Fruit fly (Drosophila melanogaster) whole organism, embryonic: ENCODE measurements around the gene Helz.

Experiments used
- ATbp ChIP-seq: fragments of 200-800 bp; sonication (Bioruptor generic); optimal IDR thresholded peaks from 2 replicates; lab custom pipeline; 2017; ENCODE audit warnings: missing biosample characterization, mild to moderate bottlenecking, missing genetic modification characterization, missing genetic modification reagents
- Atf3 ChIP-seq: fragments of 200-800 bp; sonication (Bioruptor generic); optimal IDR thresholded peaks from 3 replicates; lab custom pipeline; 2016; ENCODE audit warnings: missing biosample characterization, missing genetic modification characterization
- B-H1 ChIP-seq: fragments of 200-800 bp; sonication (Bioruptor generic); IDR thresholded peaks from 3 replicates; pipeline ENCODE4 v1.3.6; 2022; ENCODE audit warnings: missing biosample characterization, missing genetic modification characterization
- BtbVII ChIP-seq: fragments of 200-800 bp; sonication (Bioruptor generic); optimal IDR thresholded peaks from 3 replicates; lab custom pipeline; 2017; ENCODE audit warnings: missing biosample characterization, mild to moderate bottlenecking, missing genetic modification characterization
- Bteb2 ChIP-seq: fragments of 200-800 bp; sonication (Bioruptor generic); optimal IDR thresholded peaks from 2 replicates; lab custom pipeline; 2016; ENCODE audit warnings: missing biosample characterization, missing genetic modification characterization
- CG11696 ChIP-seq: fragments of 200-800 bp; sonication (Bioruptor generic); IDR thresholded peaks from 2 replicates; pipeline ENCODE4 v1.3.6; 2022; ENCODE audit warnings: missing biosample characterization, missing genetic modification characterization
- CG1233 ChIP-seq: fragments of 200-800 bp; sonication (Bioruptor generic); optimal IDR thresholded peaks from 4 replicates; lab custom pipeline; 2018; ENCODE audit warnings: missing biosample characterization, mild to moderate bottlenecking, missing genetic modification characterization
- CG13424 ChIP-seq: fragments of 200-800 bp; sonication (Bioruptor generic); optimal IDR thresholded peaks from 2 replicates; lab custom pipeline; 2019; ENCODE audit warnings: missing biosample characterization, mild to moderate bottlenecking, missing genetic modification characterization, moderate library complexity
- CG16863 ChIP-seq: fragments of 200-800 bp; sonication (Bioruptor generic); optimal IDR thresholded peaks from 3 replicates; lab custom pipeline; 2016; ENCODE audit warnings: missing biosample characterization, missing genetic modification characterization
- CG17829 ChIP-seq: fragments of 200-800 bp; optimal IDR thresholded peaks from 2 replicates; lab custom pipeline; 2019; ENCODE audit warnings: missing biosample characterization, mild to moderate bottlenecking, missing genetic modification characterization, moderate library complexity
- CG30403 ChIP-seq: fragments of 200-800 bp; sonication (Bioruptor generic); optimal IDR thresholded peaks from 3 replicates; lab custom pipeline; 2016; ENCODE audit warnings: missing biosample characterization, missing genetic modification characterization
- CG30431 ChIP-seq: fragments of 200-800 bp; sonication (Bioruptor generic); optimal IDR thresholded peaks from 2 replicates; lab custom pipeline; 2017; ENCODE audit warnings: missing biosample characterization, missing genetic modification characterization
- CG31365 ChIP-seq: fragments of 200-800 bp; sonication (Bioruptor generic); optimal IDR thresholded peaks from 2 replicates; lab custom pipeline; 2018; ENCODE audit warnings: missing biosample characterization, mild to moderate bottlenecking, missing genetic modification characterization
- CG3281 ChIP-seq: fragments of 200-800 bp; sonication (Bioruptor generic); optimal IDR thresholded peaks from 3 replicates; lab custom pipeline; 2017; ENCODE audit warnings: missing biosample characterization, mild to moderate bottlenecking, missing genetic modification characterization
- CG33557 ChIP-seq: fragments of 200-800 bp; sonication (Bioruptor generic); optimal IDR thresholded peaks from 2 replicates; lab custom pipeline; 2019; ENCODE audit warnings: missing biosample characterization, mild to moderate bottlenecking, missing genetic modification characterization, moderate library complexity
- CG7963 ChIP-seq: fragments of 200-800 bp; sonication (Bioruptor generic); IDR thresholded peaks from 3 replicates; pipeline ENCODE4 v1.3.6; 2022; ENCODE audit warnings: missing biosample characterization, missing genetic modification characterization; ENCODE audit not compliant: partially characterized antibody
- CHES-1-like ChIP-seq: fragments of 200-800 bp; sonication (Bioruptor generic); optimal IDR thresholded peaks from 2 replicates; lab custom pipeline; 2016; ENCODE audit warnings: missing biosample characterization, missing genetic modification characterization
- Camta ChIP-seq: fragments of 200-800 bp; sonication (Bioruptor generic); optimal IDR thresholded peaks from 2 replicates; lab custom pipeline; 2016; ENCODE audit warnings: missing biosample characterization, missing genetic modification characterization
- Dek ChIP-seq: fragments of 200-800 bp; sonication (Bioruptor generic); optimal IDR thresholded peaks from 3 replicates; lab custom pipeline; 2019; ENCODE audit warnings: missing biosample characterization, mild to moderate bottlenecking, missing genetic modification characterization, moderate library complexity
- Dll ChIP-seq: fragments of 200-800 bp; sonication (Bioruptor generic); IDR thresholded peaks from 4 replicates; pipeline ENCODE4 v1.3.6; 2022; ENCODE audit warnings: missing biosample characterization, missing genetic modification characterization; ENCODE audit not compliant: partially characterized antibody
- HLH54F ChIP-seq: fragments of 200-800 bp; sonication (Bioruptor generic); optimal IDR thresholded peaks from 3 replicates; lab custom pipeline; 2016; ENCODE audit warnings: missing biosample characterization, missing genetic modification characterization
- HmgD ChIP-seq: fragments of 200-800 bp; sonication (Bioruptor generic); optimal IDR thresholded peaks from 3 replicates; lab custom pipeline; 2016; ENCODE audit warnings: missing biosample characterization, missing genetic modification characterization
- Neu2 ChIP-seq: fragments of 200-800 bp; sonication (Bioruptor generic); optimal IDR thresholded peaks from 3 replicates; lab custom pipeline; 2016; ENCODE audit warnings: missing biosample characterization, missing genetic modification characterization, borderline replicate concordance
- NfI ChIP-seq: fragments of 200-800 bp; sonication (Bioruptor generic); optimal IDR thresholded peaks from 3 replicates; lab custom pipeline; 2018; ENCODE audit warnings: missing biosample characterization, mild to moderate bottlenecking, missing genetic modification characterization, moderate library complexity
- Rfx ChIP-seq: fragments of 200-800 bp; sonication (Bioruptor generic); IDR thresholded peaks from 2 replicates; pipeline ENCODE4 v1.3.6; 2022; ENCODE audit warnings: missing biosample characterization, missing genetic modification characterization
- Sin3A ChIP-seq: fragments of >200 bp; optimal IDR thresholded peaks from 2 replicates; lab custom pipeline; 2018
- Taf1 ChIP-seq: fragments of 200-800 bp; sonication (Bioruptor generic); IDR thresholded peaks from 2 replicates; pipeline ENCODE4 v1.3.6; 2022; ENCODE audit warnings: missing biosample characterization, missing genetic modification characterization
- Trl ChIP-seq, 3 experiments: fragments of >200 bp in 2 of 3; fragments of 200-800 bp in 1 of 3; sonication (Bioruptor generic) in 1 of 3; optimal IDR thresholded peaks; 2 replicates in 1 of 3; 3 replicates in 2 of 3; lab custom pipeline; 2016 to 2017; ENCODE audit warnings: missing biosample characterization in 1 of 3, missing genetic modification characterization in 1 of 3
- Vsx1 ChIP-seq: fragments of 200-800 bp; sonication (Bioruptor generic); optimal IDR thresholded peaks from 2 replicates; lab custom pipeline; 2017; ENCODE audit warnings: missing biosample characterization, mild to moderate bottlenecking, missing genetic modification characterization, missing genetic modification reagents
- bsh ChIP-seq, 2 experiments: fragments of 200-800 bp; sonication (Bioruptor generic); optimal IDR thresholded peaks; 2 replicates each; lab custom pipeline; 2017 to 2018; ENCODE audit warnings: mild to moderate bottlenecking in 2 of 2, missing biosample characterization in 2 of 2, missing genetic modification characterization in 2 of 2, moderate library complexity in 1 of 2
- cas ChIP-seq: fragments of 200-800 bp; sonication (Bioruptor generic); IDR thresholded peaks from 2 replicates; pipeline ENCODE4 v1.3.6; 2022; ENCODE audit warnings: missing biosample characterization, missing genetic modification characterization
- chinmo ChIP-seq: fragments of 200-800 bp; sonication (Bioruptor generic); IDR thresholded peaks from 4 replicates; pipeline ENCODE4 v1.3.6; 2022; ENCODE audit warnings: missing biosample characterization, missing genetic modification characterization; ENCODE audit not compliant: partially characterized antibody
- corto ChIP-seq: fragments of 200-800 bp; sonication (Bioruptor generic); optimal IDR thresholded peaks from 2 replicates; lab custom pipeline; 2016; ENCODE audit warnings: missing biosample characterization, mild to moderate bottlenecking, missing genetic modification characterization, moderate library complexity
- dmrt99B ChIP-seq: fragments of 200-800 bp; sonication (Bioruptor generic); optimal IDR thresholded peaks from 2 replicates; lab custom pipeline; 2018; ENCODE audit warnings: missing biosample characterization, mild to moderate bottlenecking, missing genetic modification characterization, moderate library complexity
- gsb ChIP-seq: fragments of 200-800 bp; sonication (Bioruptor generic); IDR thresholded peaks from 2 replicates; pipeline ENCODE4 v1.3.6; 2022; ENCODE audit warnings: missing biosample characterization, missing genetic modification characterization
- ham ChIP-seq: fragments of 200-800 bp; sonication (Bioruptor generic); IDR thresholded peaks from 2 replicates; pipeline ENCODE4 v1.3.6; 2022; ENCODE audit warnings: missing biosample characterization, missing genetic modification characterization
- ken ChIP-seq: fragments of 200-800 bp; sonication (Bioruptor generic); IDR thresholded peaks from 3 replicates; pipeline ENCODE4 v1.3.6; 2022; ENCODE audit warnings: missing biosample characterization, missing genetic modification characterization
- mirr ChIP-seq: fragments of 200-800 bp; sonication (Bioruptor generic); optimal IDR thresholded peaks from 3 replicates; lab custom pipeline; 2018; ENCODE audit warnings: missing biosample characterization, mild to moderate bottlenecking, missing genetic modification characterization
- ranshi ChIP-seq: fragments of 200-800 bp; sonication (Bioruptor generic); IDR thresholded peaks from 2 replicates; pipeline ENCODE4 v1.3.6; 2022; ENCODE audit warnings: missing biosample characterization, missing genetic modification characterization
- salm ChIP-seq: fragments of 200-800 bp; sonication (Bioruptor generic); optimal IDR thresholded peaks from 2 replicates; lab custom pipeline; 2018; ENCODE audit warnings: missing biosample characterization, mild to moderate bottlenecking, missing genetic modification characterization
- sd ChIP-seq: fragments of 200-800 bp; sonication (Bioruptor generic); optimal IDR thresholded peaks from 3 replicates; lab custom pipeline; 2018; ENCODE audit warnings: missing biosample characterization, mild to moderate bottlenecking, missing genetic modification characterization, moderate library complexity
- sisA ChIP-seq: fragments of 200-800 bp; sonication (Bioruptor generic); IDR thresholded peaks from 2 replicates; pipeline ENCODE4 v1.3.6; 2022; ENCODE audit warnings: missing biosample characterization, missing genetic modification characterization
- so ChIP-seq: fragments of 200-800 bp; sonication (Bioruptor generic); IDR thresholded peaks from 3 replicates; pipeline ENCODE4 v1.3.6; 2022; ENCODE audit warnings: missing biosample characterization, missing genetic modification characterization
- unpg ChIP-seq: fragments of 200-800 bp; sonication (Bioruptor generic); optimal IDR thresholded peaks from 3 replicates; lab custom pipeline; 2018; ENCODE audit warnings: missing biosample characterization, mild to moderate bottlenecking, missing genetic modification characterization, moderate library complexity
- wdn ChIP-seq: fragments of 200-800 bp; sonication (Bioruptor generic); IDR thresholded peaks from 2 replicates; pipeline ENCODE4 v1.3.6; 2022; ENCODE audit warnings: missing biosample characterization, missing genetic modification characterization
- wek ChIP-seq: fragments of 200-800 bp; sonication (Bioruptor generic); optimal IDR thresholded peaks from 3 replicates; lab custom pipeline; 2018; ENCODE audit warnings: missing biosample characterization, mild to moderate bottlenecking, missing genetic modification characterization, moderate library complexity
- zen2 ChIP-seq: fragments of 200-800 bp; sonication (Bioruptor generic); IDR thresholded peaks from 3 replicates; pipeline ENCODE4 v1.3.6; 2022; ENCODE audit warnings: missing biosample characterization, missing genetic modification characterization; ENCODE audit not compliant: partially characterized antibody
- zf30C ChIP-seq: fragments of 200-800 bp; sonication (Bioruptor generic); optimal IDR thresholded peaks from 3 replicates; lab custom pipeline; 2018; ENCODE audit warnings: missing biosample characterization, mild to moderate bottlenecking, missing genetic modification characterization

Helz gene

DNA sequence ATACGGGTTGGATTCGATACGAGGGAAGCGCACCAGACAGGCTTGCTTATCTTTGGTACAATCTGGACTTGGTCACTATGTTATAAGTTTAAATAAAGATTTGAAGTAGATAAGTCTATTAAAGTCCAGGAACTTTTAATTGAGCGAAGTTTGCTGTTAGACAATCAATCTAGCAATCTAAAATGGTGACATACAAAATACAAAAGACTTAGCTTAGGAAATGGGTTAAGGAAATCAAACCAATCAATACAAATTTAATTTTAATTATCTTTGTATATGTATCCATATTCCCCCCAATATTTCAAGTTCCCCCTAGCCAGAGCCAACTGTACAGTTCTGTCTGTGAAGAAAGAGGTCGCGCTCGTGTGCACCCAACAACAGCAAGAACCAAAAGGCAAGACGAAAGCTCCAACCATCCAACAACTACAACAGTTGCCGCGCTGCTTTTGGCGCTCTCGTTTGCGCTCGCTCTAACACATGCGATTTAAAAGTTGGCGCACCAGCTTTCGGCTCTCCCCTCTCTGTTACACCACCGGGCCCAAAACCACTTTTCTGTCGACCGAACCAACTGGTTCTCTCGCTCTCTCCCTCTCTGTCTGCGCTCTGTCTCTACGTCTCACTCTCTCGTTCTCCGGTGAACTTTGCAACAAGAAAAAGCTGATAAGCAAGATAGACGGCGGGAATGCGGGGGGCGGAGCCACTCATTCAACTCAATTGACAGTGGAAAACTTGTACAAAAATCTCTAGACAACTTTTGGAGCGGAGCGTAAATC, 33.6 kb upstream of the Helz start (continued):
- 0 out of 2 replicates have a peak, but pooled peaks have one; percentile 31 for TF ChIP-seq cas (GFP tag; lab: Robert Waterston, UW)
- TF ChIP-seq CG17829 (tag; lab: Kevin White, UChicago), result peak; percentile 81
- peak; percentile 85 for TF ChIP-seq Dek
- peak; percentile 37 for TF ChIP-seq Atf3 (GFP tag; lab: Kevin White, UChicago)
- peak; percentile 80 for TF ChIP-seq BtbVII (GFP tag; lab: Kevin White, UChicago)
- peak; percentile 86 for TF ChIP-seq sisA
- peak; percentile 71 for TF ChIP-seq Camta (GFP tag; lab: Kevin White, UChicago)
- no peak for TF ChIP-seq zf30C (GFP tag; lab: Kevin White, UChicago)
- TF ChIP-seq Trl (optimal IDR thresholded peaks at IDR 0.05; lab: Kevin White, UChicago), result peak; percentile 98 to 100
- TF ChIP-seq Trl (GFP tag; optimal IDR thresholded peaks at IDR 0.05; lab: Kevin White, UChicago), result no peak
- TF ChIP-seq bsh (GFP tag; optimal IDR thresholded peaks at IDR 0.05; lab: Kevin White, UChicago), result peak; percentile 49 to 74
- TF ChIP-seq CG33557 (GFP tag; lab: Kevin White, UChicago), result peak; percentile 60
- TF ChIP-seq Bteb2 (GFP tag; lab: Kevin White, UChicago), result peak; percentile 85
- TF ChIP-seq so (GFP tag; lab: Robert Waterston, UW), result peak; percentile 72; the same call in 1 of the 3 replicates
- peak; percentile 54; the same call in 1 of the 2 replicates for TF ChIP-seq wdn (GFP tag; lab: Robert Waterston, UW)
- peak; percentile 80 for TF ChIP-seq NfI (GFP tag; lab: Kevin White, UChicago)
- peak; percentile 84 for TF ChIP-seq CG1233 (GFP tag; lab: Kevin White, UChicago)
- peak; percentile 80 for TF ChIP-seq ken (GFP tag; lab: Robert Waterston, UW)
- peak; percentile 59; the same call in 1 of the 3 replicates for TF ChIP-seq zen2
- TF ChIP-seq CG31365 (tag; lab: Kevin White, UChicago), result peak; percentile 12
- peak; percentile 95 for TF ChIP-seq CG3281 (GFP tag; lab: Kevin White, UChicago)
- no peak for TF ChIP-seq HmgD
- no peak for TF ChIP-seq Dll (GFP tag; lab: Robert Waterston, UW)
- peak; percentile 48 for TF ChIP-seq Vsx1 (GFP tag; lab: Kevin White, UChicago)
- peak; percentile 33 for TF ChIP-seq corto
- peak; percentile 91 for TF ChIP-seq sd (tag; lab: Kevin White, UChicago)
- peak; percentile 87 for TF ChIP-seq HLH54F (GFP tag; lab: Kevin White, UChicago)
- peak; percentile 63 for TF ChIP-seq mirr (GFP tag; lab: Kevin White, UChicago)
- TF ChIP-seq CG16863 (GFP tag; lab: Kevin White, UChicago), result peak; percentile 62
- TF ChIP-seq dmrt99B, result peak; percentile 95
- no peak for TF ChIP-seq CG30431 (GFP tag; lab: Kevin White, UChicago)
- 0 out of 2 replicates have a peak, but pooled peaks have one; percentile 19 for TF ChIP-seq CG11696 (GFP tag; lab: Robert Waterston, UW)
- TF ChIP-seq ham (GFP tag; lab: Robert Waterston, UW), result 0 out of 2 replicates have a peak, but pooled peaks have one; percentile 13
- no peak for TF ChIP-seq wek (GFP tag; lab: Kevin White, UChicago)
- TF ChIP-seq Taf1 (GFP tag; lab: Robert Waterston, UW), result peak; percentile 77
- TF ChIP-seq Sin3A, result no peak
- TF ChIP-seq ATbp (GFP tag; lab: Kevin White, UChicago), result peak; percentile 78
- peak; percentile 70 for TF ChIP-seq ranshi (GFP tag; lab: Robert Waterston, UW)
- peak; percentile 98; the same call in 3 of the 4 replicates for TF ChIP-seq chinmo (GFP tag; lab: Robert Waterston, UW)
- no peak for TF ChIP-seq Neu2 (GFP tag; lab: Kevin White, UChicago)
- peak; percentile 77 for TF ChIP-seq B-H1
- TF ChIP-seq CHES-1-like, result no peak
- TF ChIP-seq unpg (GFP tag; lab: Kevin White, UChicago), result peak; percentile 80
- peak; percentile 93 for TF ChIP-seq CG30403
- peak; percentile 93 for TF ChIP-seq CG13424 (tag; lab: Kevin White, UChicago)
- TF ChIP-seq CG7963 (GFP tag; lab: Robert Waterston, UW), result no peak
- peak; percentile 80 for TF ChIP-seq Rfx (GFP tag; lab: Robert Waterston, UW)
- peak; percentile 67 for TF ChIP-seq salm
- peak; percentile 79 for TF ChIP-seq gsb (GFP tag; lab: Robert Waterston, UW)
